Worm (Caenorhabditis elegans): ENCODE results near the gene srh-8.

Gene srh-8

ce11 chrV:4018591-4018990 lies 13.3 kb downstream of the srh-8 start (continued):
- no peak for TF ChIP-seq die-1 (tag; optimal IDR thresholded peaks at IDR 0.05)
- no peak for TF ChIP-seq lin-54 (GFP tag; optimal IDR thresholded peaks at IDR 0.05)

ce11 chrV:4019188-4019587 lies 13.9 kb downstream of the srh-8 start, which contains the start of gene K09D9.3:
K09D9.3 (plus strand) TSS chrV:4019488.
- TF ChIP-seq lin-54 (GFP tag; optimal IDR thresholded peaks at IDR 0.05) = no peak
- TF ChIP-seq egl-18 (GFP tag; IDR thresholded peaks at IDR 0.05) = no peak
- no peak for TF ChIP-seq Y53F4B.3 (GFP tag; IDR thresholded peaks at IDR 0.05)
- no peak for TF ChIP-seq rec-8 (tag; optimal IDR thresholded peaks at IDR 0.05)
- TF ChIP-seq zfh-2 (GFP tag; conservative IDR thresholded peaks at IDR 0.05) = no peak
- no peak for TF ChIP-seq lag-1 (GFP tag; IDR thresholded peaks at IDR 0.05)
- TF ChIP-seq ztf-3 (GFP tag; optimal IDR thresholded peaks at IDR 0.05) = no peak
- TF ChIP-seq attf-3 (GFP tag; conservative IDR thresholded peaks at IDR 0.05) = no peak
- no peak for TF ChIP-seq nfya-2 (GFP tag; IDR thresholded peaks at IDR 0.05)
- TF ChIP-seq Y95B8A.8 (GFP tag; IDR thresholded peaks at IDR 0.05) = no peak
- no peak for TF ChIP-seq cebp-1 (GFP tag; IDR thresholded peaks at IDR 0.05)
- TF ChIP-seq cebp-1 (tag; optimal IDR thresholded peaks at IDR 0.05) = no peak
- no peak for TF ChIP-seq hlh-12 (tag; optimal IDR thresholded peaks at IDR 0.05)

- TF ChIP-seq mes-4 (tag; optimal IDR thresholded peaks at IDR 0.05) = no peak
- TF ChIP-seq F22D6.2 (tag; optimal IDR thresholded peaks at IDR 0.05) = no peak
- TF ChIP-seq F39B2.1 (GFP tag; IDR thresholded peaks at IDR 0.05) = no peak
- no peak for TF ChIP-seq Y95B8A.8 (GFP tag; IDR thresholded peaks at IDR 0.05)
- no peak for TF ChIP-seq lir-1 (GFP tag; conservative IDR thresholded peaks at IDR 0.05)
- no peak for TF ChIP-seq tbp1 (GFP tag; optimal IDR thresholded peaks at IDR 0.05)
- TF ChIP-seq sea-2 (GFP tag; IDR thresholded peaks at IDR 0.05) = no peak
- no peak for TF ChIP-seq egrh-3 (GFP tag; IDR thresholded peaks at IDR 0.05)
- TF ChIP-seq madf-3 (GFP tag; IDR thresholded peaks at IDR 0.05) = no peak
- no peak for TF ChIP-seq lsl-1 (GFP tag; optimal IDR thresholded peaks at IDR 0.05)
- no peak for TF ChIP-seq cebp-2 (GFP tag; IDR thresholded peaks at IDR 0.05)
- TF ChIP-seq snpc-4 (GFP tag; optimal IDR thresholded peaks at IDR 0.05) = no peak
- TF ChIP-seq snpc-4 (tag; optimal IDR thresholded peaks at IDR 0.05) = no peak
- TF ChIP-seq aptf-3 (GFP tag; IDR thresholded peaks at IDR 0.05) = no peak
- no peak for TF ChIP-seq ceh-91 (GFP tag; IDR thresholded peaks at IDR 0.05)
- no peak for TF ChIP-seq nfya-2 (GFP tag; IDR thresholded peaks at IDR 0.05)
- TF ChIP-seq F49E8.2 (tag; optimal IDR thresholded peaks at IDR 0.05; ENCODE audit: insufficient read depth) = no peak
- no peak for TF ChIP-seq K12H6.12 (tag; optimal IDR thresholded peaks at IDR 0.05)
- no peak for TF ChIP-seq ama-1 (optimal IDR thresholded peaks at IDR 0.05)
- TF ChIP-seq ama-1 (GFP tag; optimal IDR thresholded peaks at IDR 0.05) = no peak
- no peak for TF ChIP-seq chd-7 (tag; optimal IDR thresholded peaks at IDR 0.05)
- TF ChIP-seq egl-44 (GFP tag; IDR thresholded peaks at IDR 0.05) = no peak
Observed at ce11 chrV:4021776-4022175, 16.5 kb downstream of the srh-8 start, which contains the start of gene K09D9.14. K09D9.14 (minus strand) TSS chrV:4021876.

DNA sequence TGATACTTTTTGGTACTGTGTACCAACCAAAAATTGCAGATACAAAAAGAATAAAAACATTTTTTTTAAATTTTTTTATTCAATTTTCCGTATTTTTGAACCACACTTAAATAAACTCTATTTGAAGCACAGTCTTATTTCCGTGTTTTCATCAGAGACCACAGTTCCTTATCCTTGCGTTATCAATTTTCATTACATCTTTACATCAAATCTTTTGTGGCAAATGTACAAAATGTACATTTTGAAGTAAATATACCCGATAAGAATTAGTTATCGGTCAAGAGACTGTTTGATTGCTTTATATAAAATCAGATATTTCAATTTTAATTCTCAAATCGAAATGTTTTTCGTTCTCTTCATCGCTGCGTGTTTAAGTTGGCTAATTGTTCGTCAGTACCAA lies 17.0 kb downstream of the srh-8 start, which contains the start of gene cyp-35A3:
Gene cyp-35A3, plus strand, starts transcription at position 301 of the 400 bp plus-strand sequence.
- no peak for TF ChIP-seq atf-7 (tag; optimal IDR thresholded peaks at IDR 0.05)
- no peak for TF ChIP-seq akir-1 (GFP tag; optimal IDR thresholded peaks at IDR 0.05)
- no peak for TF ChIP-seq lin-26 (GFP tag; IDR thresholded peaks at IDR 0.05)
- no peak for TF ChIP-seq him-1 (tag; optimal IDR thresholded peaks at IDR 0.05)
- no peak for TF ChIP-seq aptf-3 (GFP tag; IDR thresholded peaks at IDR 0.05)
- TF ChIP-seq lsl-1 (GFP tag; optimal IDR thresholded peaks at IDR 0.05) = no peak
- no peak for TF ChIP-seq nhr-120 (GFP tag; IDR thresholded peaks at IDR 0.05)
- no peak for TF ChIP-seq lag-1 (GFP tag; IDR thresholded peaks at IDR 0.05)
- no peak for TF ChIP-seq fkh-3 (tag; optimal IDR thresholded peaks at IDR 0.05)
